Fruit fly (Drosophila melanogaster): ENCODE results near the gene CG8661.

Gene CG8661

DNA sequence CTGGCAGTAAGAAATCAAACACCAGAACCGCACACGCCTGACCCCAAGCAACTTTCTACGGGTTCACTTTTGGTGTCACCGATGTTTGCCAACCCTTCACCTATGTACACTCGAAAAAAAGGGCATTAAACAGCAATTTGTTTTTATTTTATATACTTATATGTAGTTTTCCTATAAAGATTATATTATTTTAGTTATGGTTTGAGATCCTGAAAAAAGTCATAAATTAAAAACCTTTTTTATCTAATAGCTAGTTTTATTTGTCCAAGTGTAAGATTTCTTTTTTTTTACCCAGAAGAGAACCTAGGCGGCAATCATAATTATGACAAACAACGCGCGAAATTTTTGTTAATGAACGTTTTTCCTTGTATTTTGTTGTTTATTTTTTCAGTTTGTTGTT lies 9.1 kb upstream of the CG8661 start (continued):
- TF ChIP-seq vnd (GFP tag; IDR thresholded peaks at IDR 0.05; ENCODE audit: partially characterized antibody): no peak
- no peak for TF ChIP-seq dati (GFP tag; IDR thresholded peaks at IDR 0.05)
- no peak for TF ChIP-seq CG10147 (GFP tag; optimal IDR thresholded peaks at IDR 0.05)
- TF ChIP-seq Aef1 (GFP tag; IDR thresholded peaks at IDR 0.05): 0 out of 3 replicates have a peak, but pooled peaks have one; percentile 25
- TF ChIP-seq CG3847 (GFP tag; IDR thresholded peaks at IDR 0.05): no peak
- no peak for TF ChIP-seq prd (optimal IDR thresholded peaks at IDR 0.05)
- TF ChIP-seq prd (GFP tag; IDR thresholded peaks at IDR 0.05): peak; percentile 76
- TF ChIP-seq CG11696 (GFP tag; IDR thresholded peaks at IDR 0.05): 0 out of 2 replicates have a peak, but pooled peaks have one; percentile 24
- no peak for TF ChIP-seq Hand (GFP tag; optimal IDR thresholded peaks at IDR 0.05)
- no peak for TF ChIP-seq corto (GFP tag; optimal IDR thresholded peaks at IDR 0.05)
- TF ChIP-seq CG1233 (GFP tag; optimal IDR thresholded peaks at IDR 0.05): peak; percentile 40
- TF ChIP-seq ci (GFP tag; IDR thresholded peaks at IDR 0.05): 0 out of 3 replicates have a peak, but pooled peaks have one; percentile 12
- TF ChIP-seq Ets97D (GFP tag; optimal IDR thresholded peaks at IDR 0.05): no peak
- TF ChIP-seq Oaz (GFP tag; IDR thresholded peaks at IDR 0.05): no peak
- TF ChIP-seq bsh (GFP tag; optimal IDR thresholded peaks at IDR 0.05): peak in 1 of 2 experiments; percentile 57
- TF ChIP-seq stc (GFP tag; IDR thresholded peaks at IDR 0.05): peak; percentile 43; the same call in 1 of the 2 replicates
- no peak for TF ChIP-seq CG31388 (GFP tag; optimal IDR thresholded peaks at IDR 0.05)
- TF ChIP-seq CG12071 (GFP tag; optimal IDR thresholded peaks at IDR 0.05): no peak
- TF ChIP-seq CG13624 (GFP tag; optimal IDR thresholded peaks at IDR 0.05): no peak
- peak; percentile 23 for TF ChIP-seq Fer2 (tag; optimal IDR thresholded peaks at IDR 0.05)
- peak in 1 of 2 experiments; percentile 52 for TF ChIP-seq Hr78 (GFP tag; optimal IDR thresholded peaks at IDR 0.05)
- TF ChIP-seq CG6272 (GFP tag; IDR thresholded peaks at IDR 0.05): no peak
- TF ChIP-seq CG32772 (GFP tag; IDR thresholded peaks at IDR 0.05): 0 out of 2 replicates have a peak, but pooled peaks have one; percentile 30
- no peak for TF ChIP-seq grn (GFP tag; optimal IDR thresholded peaks at IDR 0.05)
- no peak for TF ChIP-seq da (GFP tag; optimal IDR thresholded peaks at IDR 0.05)
- peak; percentile 9 for TF ChIP-seq caup (GFP tag; optimal IDR thresholded peaks at IDR 0.05; ENCODE audit: severe bottlenecking)
- no peak for TF ChIP-seq CG18764 (GFP tag; optimal IDR thresholded peaks at IDR 0.05)
- TF ChIP-seq CG15269 (tag; optimal IDR thresholded peaks at IDR 0.05): peak; percentile 36
- TF ChIP-seq Nf-YA (GFP tag; IDR thresholded peaks at IDR 0.05): 0 out of 2 replicates have a peak, but pooled peaks have one; percentile 28
- no peak for TF ChIP-seq Dll (GFP tag; IDR thresholded peaks at IDR 0.05; ENCODE audit: partially characterized antibody)
- TF ChIP-seq CG8281 (tag; optimal IDR thresholded peaks at IDR 0.05): peak; percentile 4
- peak; percentile 68 for TF ChIP-seq gem (tag; optimal IDR thresholded peaks at IDR 0.05)
- TF ChIP-seq Awh (GFP tag; IDR thresholded peaks at IDR 0.05): no peak; the same call in 1 of the 2 replicates
- peak; percentile 2 for TF ChIP-seq CG6813 (GFP tag; optimal IDR thresholded peaks at IDR 0.05)
- TF ChIP-seq wek (GFP tag; optimal IDR thresholded peaks at IDR 0.05): no peak
- TF ChIP-seq unc-4 (GFP tag; IDR thresholded peaks at IDR 0.05; ENCODE audit: partially characterized antibody): no peak
- no peak for TF ChIP-seq pita (GFP tag; optimal IDR thresholded peaks at IDR 0.05)
- TF ChIP-seq CG10462 (GFP tag; optimal IDR thresholded peaks at IDR 0.05): no peak
- TF ChIP-seq CG34376 (GFP tag; optimal IDR thresholded peaks at IDR 0.05): no peak
- TF ChIP-seq CG30431 (GFP tag; optimal IDR thresholded peaks at IDR 0.05): no peak
- TF ChIP-seq Blimp-1 (GFP tag; optimal IDR thresholded peaks at IDR 0.05): peak; percentile 42
- TF ChIP-seq CG33213 (GFP tag; optimal IDR thresholded peaks at IDR 0.05): no peak
- peak; percentile 78 for TF ChIP-seq CG2678 (tag; optimal IDR thresholded peaks at IDR 0.05)
- no peak for TF ChIP-seq CG6854 (GFP tag; optimal IDR thresholded peaks at IDR 0.05)
- TF ChIP-seq row (GFP tag; IDR thresholded peaks at IDR 0.05): peak; percentile 42; the same call in 1 of the 3 replicates
- TF ChIP-seq CG14860 (GFP tag; IDR thresholded peaks at IDR 0.05; ENCODE audit: partially characterized antibody): no peak
- peak; percentile 71 for TF ChIP-seq dysf (GFP tag; IDR thresholded peaks at IDR 0.05)
- TF ChIP-seq yki (optimal IDR thresholded peaks at IDR 0.05): no peak
- no peak for TF ChIP-seq pum (GFP tag; optimal IDR thresholded peaks at IDR 0.05)
- TF ChIP-seq CG17385 (GFP tag; optimal IDR thresholded peaks at IDR 0.05): peak; percentile 25
